Fruit fly (Drosophila melanogaster) whole organism, embryonic: ENCODE data around the gene CG31952.

Experiments used
- Adf1 ChIP-seq: fragments of 200-800 bp; sonication (Bioruptor generic); IDR thresholded peaks from 2 replicates; pipeline ENCODE4 v1.3.6; 2022; ENCODE audit warnings: missing biosample characterization, missing genetic modification characterization
- Asciz ChIP-seq: fragments of 200-800 bp; sonication (Bioruptor generic); optimal IDR thresholded peaks from 2 replicates; lab custom pipeline; 2017; ENCODE audit warnings: missing biosample characterization, mild to moderate bottlenecking, missing genetic modification characterization, missing genetic modification reagents
- Blimp-1 ChIP-seq: fragments of 200-800 bp; sonication (Bioruptor generic); optimal IDR thresholded peaks from 3 replicates; lab custom pipeline; 2018; ENCODE audit warnings: missing biosample characterization, missing genetic modification characterization, mild to moderate bottlenecking, moderate library complexity, missing genetic modification reagents
- CG10147 ChIP-seq: fragments of 200-800 bp; sonication (Bioruptor generic); optimal IDR thresholded peaks from 2 replicates; lab custom pipeline; 2019; ENCODE audit warnings: missing biosample characterization, mild to moderate bottlenecking, missing genetic modification characterization, moderate library complexity
- CG10431 ChIP-seq: fragments of 200-800 bp; sonication (Bioruptor generic); optimal IDR thresholded peaks from 3 replicates; lab custom pipeline; 2018; ENCODE audit warnings: missing biosample characterization, mild to moderate bottlenecking, missing genetic modification characterization
- CG11093 ChIP-seq: fragments of 200-800 bp; sonication (Bioruptor generic); IDR thresholded peaks from 3 replicates; pipeline ENCODE4 v1.3.6; 2022; ENCODE audit warnings: missing biosample characterization, missing genetic modification characterization
- CG12104 ChIP-seq: fragments of 200-800 bp; sonication (Bioruptor generic); optimal IDR thresholded peaks from 3 replicates; lab custom pipeline; 2016; ENCODE audit warnings: missing biosample characterization, missing genetic modification characterization
- CG12155 ChIP-seq: fragments of 200-800 bp; sonication (Bioruptor generic); optimal IDR thresholded peaks from 3 replicates; lab custom pipeline; 2016; ENCODE audit warnings: missing biosample characterization, missing genetic modification characterization
- CG15269 ChIP-seq: fragments of 200-800 bp; sonication (Bioruptor generic); optimal IDR thresholded peaks from 2 replicates; lab custom pipeline; 2018; ENCODE audit warnings: missing biosample characterization, mild to moderate bottlenecking, missing genetic modification characterization, moderate library complexity
- CG1792 ChIP-seq: fragments of 200-800 bp; sonication (Bioruptor generic); optimal IDR thresholded peaks from 2 replicates; lab custom pipeline; 2016; ENCODE audit warnings: missing biosample characterization, missing genetic modification characterization
- CG18764 ChIP-seq: fragments of 200-800 bp; sonication (Bioruptor generic); optimal IDR thresholded peaks from 3 replicates; lab custom pipeline; 2016; ENCODE audit warnings: missing biosample characterization, missing genetic modification characterization
- CG2202 ChIP-seq: fragments of 200-800 bp; sonication (Bioruptor generic); optimal IDR thresholded peaks from 2 replicates; lab custom pipeline; 2018; ENCODE audit warnings: missing biosample characterization, mild to moderate bottlenecking, missing genetic modification characterization
- CG3838 ChIP-seq: fragments of 200-800 bp; sonication (Bioruptor generic); optimal IDR thresholded peaks from 3 replicates; lab custom pipeline; 2016; ENCODE audit warnings: missing biosample characterization, missing genetic modification characterization
- CG6765 ChIP-seq: fragments of 200-800 bp; sonication (Bioruptor generic); optimal IDR thresholded peaks from 3 replicates; lab custom pipeline; 2017; ENCODE audit warnings: missing biosample characterization, mild to moderate bottlenecking, missing genetic modification characterization
- CG7372 ChIP-seq: fragments of 200-800 bp; sonication (Bioruptor generic); IDR thresholded peaks from 2 replicates; pipeline ENCODE4 v1.3.6; 2022; ENCODE audit warnings: missing biosample characterization, missing genetic modification characterization
- CG8944 ChIP-seq: fragments of 200-800 bp; sonication (Bioruptor generic); optimal IDR thresholded peaks from 3 replicates; lab custom pipeline; 2016; ENCODE audit warnings: missing biosample characterization, missing genetic modification characterization
- CG9215 ChIP-seq: fragments of 200-800 bp; sonication (Bioruptor generic); IDR thresholded peaks from 2 replicates; pipeline ENCODE4 v1.3.6; 2022; ENCODE audit warnings: missing biosample characterization, missing genetic modification characterization
- Chrac-16 ChIP-seq: fragments of 200-800 bp; sonication (Bioruptor generic); optimal IDR thresholded peaks from 3 replicates; lab custom pipeline; 2016; ENCODE audit warnings: missing biosample characterization, missing genetic modification characterization
- Dip3 ChIP-seq: fragments of 200-800 bp; sonication (Bioruptor generic); optimal IDR thresholded peaks from 3 replicates; lab custom pipeline; 2016; ENCODE audit warnings: missing biosample characterization, missing genetic modification characterization
- Doc2 ChIP-seq: fragments of 200-800 bp; sonication (Bioruptor generic); IDR thresholded peaks from 2 replicates; pipeline ENCODE4 v1.3.6; 2022; ENCODE audit warnings: missing biosample characterization, missing genetic modification characterization
- E2f1 ChIP-seq: fragments of 200-800 bp; sonication (Bioruptor generic); IDR thresholded peaks from 2 replicates; pipeline ENCODE4 v1.3.6; 2022; ENCODE audit warnings: missing biosample characterization, missing genetic modification characterization
- Gsc ChIP-seq: fragments of 200-800 bp; sonication (Bioruptor generic); IDR thresholded peaks from 2 replicates; pipeline ENCODE4 v1.3.6; 2022; ENCODE audit warnings: missing biosample characterization, missing genetic modification characterization
- H15 ChIP-seq: fragments of 200-800 bp; sonication (Bioruptor generic); IDR thresholded peaks from 3 replicates; pipeline ENCODE4 v1.3.6; 2022; ENCODE audit warnings: missing biosample characterization, missing genetic modification characterization
- HLH4C ChIP-seq: fragments of 200-800 bp; sonication (Bioruptor generic); IDR thresholded peaks from 3 replicates; pipeline ENCODE4 v1.3.6; 2022; ENCODE audit warnings: missing biosample characterization, missing genetic modification characterization; ENCODE audit not compliant: partially characterized antibody
- Hand ChIP-seq: fragments of 200-800 bp; sonication (Bioruptor generic); optimal IDR thresholded peaks from 2 replicates; lab custom pipeline; 2017; ENCODE audit warnings: mild to moderate bottlenecking, missing biosample characterization, missing genetic modification reagents, missing genetic modification characterization
- Hey ChIP-seq: fragments of 200-800 bp; sonication (Bioruptor generic); optimal IDR thresholded peaks from 3 replicates; lab custom pipeline; 2018; ENCODE audit warnings: missing biosample characterization, mild to moderate bottlenecking, missing genetic modification characterization
- Hsf ChIP-seq: fragments of 200-800 bp; sonication (Bioruptor generic); optimal IDR thresholded peaks from 3 replicates; lab custom pipeline; 2016; ENCODE audit warnings: missing biosample characterization, missing genetic modification characterization
- Neu2 ChIP-seq: fragments of 200-800 bp; sonication (Bioruptor generic); optimal IDR thresholded peaks from 3 replicates; lab custom pipeline; 2016; ENCODE audit warnings: missing biosample characterization, missing genetic modification characterization, borderline replicate concordance
- Ptx1 ChIP-seq: fragments of 200-800 bp; sonication (Bioruptor generic); IDR thresholded peaks from 2 replicates; pipeline ENCODE4 v1.3.6; 2022; ENCODE audit warnings: missing biosample characterization, missing genetic modification characterization
- Sox100B ChIP-seq: fragments of 200-800 bp; sonication (Bioruptor generic); optimal IDR thresholded peaks from 3 replicates; lab custom pipeline; 2018; ENCODE audit warnings: missing biosample characterization, mild to moderate bottlenecking, missing genetic modification characterization
- Sox102F ChIP-seq: fragments of 200-800 bp; sonication (Bioruptor generic); optimal IDR thresholded peaks from 2 replicates; lab custom pipeline; 2018; ENCODE audit warnings: missing biosample characterization, mild to moderate bottlenecking, missing genetic modification characterization, moderate library complexity
- bbx ChIP-seq: fragments of 200-800 bp; sonication (Bioruptor generic); IDR thresholded peaks from 2 replicates; pipeline ENCODE4 v1.3.6; 2022; ENCODE audit warnings: missing biosample characterization, missing genetic modification characterization; ENCODE audit not compliant: partially characterized antibody
- cg ChIP-seq: fragments of 200-800 bp; sonication (Bioruptor generic); optimal IDR thresholded peaks from 3 replicates; lab custom pipeline; 2019; ENCODE audit warnings: missing biosample characterization, mild to moderate bottlenecking, missing genetic modification characterization, moderate library complexity
- chm ChIP-seq: fragments of 200-800 bp; sonication (Bioruptor generic); IDR thresholded peaks from 2 replicates; pipeline ENCODE4 v1.3.6; 2022; ENCODE audit warnings: missing biosample characterization, missing genetic modification characterization
- ci ChIP-seq: fragments of 200-800 bp; sonication (Bioruptor generic); IDR thresholded peaks from 3 replicates; pipeline ENCODE4 v1.3.6; 2022; ENCODE audit warnings: missing biosample characterization, missing genetic modification characterization
- crc ChIP-seq: fragments of 200-800 bp; sonication (Bioruptor generic); optimal IDR thresholded peaks from 2 replicates; lab custom pipeline; 2016; ENCODE audit warnings: missing biosample characterization, missing genetic modification characterization
- dpn ChIP-seq, 2 experiments: fragments of 200-800 bp; sonication (Bioruptor generic); optimal IDR thresholded peaks; 3 replicates each; lab custom pipeline; 2016; ENCODE audit warnings: missing biosample characterization in 2 of 2, missing genetic modification characterization in 2 of 2
- fd102C ChIP-seq: fragments of 200-800 bp; sonication (Bioruptor generic); optimal IDR thresholded peaks from 2 replicates; lab custom pipeline; 2018; ENCODE audit warnings: missing biosample characterization, mild to moderate bottlenecking, missing genetic modification characterization, moderate library complexity
- gce ChIP-seq: fragments of 200-800 bp; sonication (Bioruptor generic); IDR thresholded peaks from 3 replicates; pipeline ENCODE4 v1.3.6; 2022; ENCODE audit warnings: missing biosample characterization, missing genetic modification characterization
- gt ChIP-seq: fragments of 200-800 bp; sonication (Bioruptor generic); IDR thresholded peaks from 2 replicates; pipeline ENCODE4 v1.3.6; 2022; ENCODE audit warnings: missing biosample characterization, missing genetic modification characterization
- insv ChIP-seq, 2 experiments: fragments of 200-800 bp; sonication (Bioruptor generic); optimal IDR thresholded peaks; 3 replicates each; lab custom pipeline; 2016 to 2018; ENCODE audit warnings: missing biosample characterization in 2 of 2, missing genetic modification characterization in 2 of 2
- kah ChIP-seq: fragments of 200-800 bp; sonication (Bioruptor generic); optimal IDR thresholded peaks from 2 replicates; lab custom pipeline; 2018; ENCODE audit warnings: missing biosample characterization, mild to moderate bottlenecking, missing genetic modification characterization
- luna ChIP-seq: fragments of 200-800 bp; sonication (Bioruptor generic); optimal IDR thresholded peaks from 2 replicates; lab custom pipeline; 2016; ENCODE audit warnings: missing biosample characterization, missing genetic modification characterization
- maf-S ChIP-seq: fragments of 200-800 bp; sonication (Bioruptor generic); optimal IDR thresholded peaks from 2 replicates; lab custom pipeline; 2016; ENCODE audit warnings: missing biosample characterization, missing genetic modification characterization
- nmo ChIP-seq: fragments of 200-800 bp; sonication (Bioruptor generic); optimal IDR thresholded peaks from 2 replicates; lab custom pipeline; 2018; ENCODE audit warnings: missing biosample characterization, mild to moderate bottlenecking, missing genetic modification characterization, moderate library complexity
- oc ChIP-seq: fragments of 200-800 bp; sonication (Bioruptor generic); optimal IDR thresholded peaks from 2 replicates; lab custom pipeline; 2018; ENCODE audit warnings: missing biosample characterization, mild to moderate bottlenecking, missing genetic modification characterization, moderate library complexity
- pb ChIP-seq: fragments of 200-800 bp; sonication (Bioruptor generic); optimal IDR thresholded peaks from 3 replicates; lab custom pipeline; 2016; ENCODE audit warnings: missing biosample characterization, missing genetic modification characterization
- pzg ChIP-seq: fragments of 200-800 bp; sonication (Bioruptor generic); optimal IDR thresholded peaks from 3 replicates; lab custom pipeline; 2018; ENCODE audit warnings: missing biosample characterization, mild to moderate bottlenecking, missing genetic modification characterization, moderate library complexity
- ro ChIP-seq: fragments of 200-800 bp; sonication (Bioruptor generic); IDR thresholded peaks from 2 replicates; pipeline ENCODE4 v1.3.6; 2022; ENCODE audit warnings: missing biosample characterization, missing genetic modification characterization
- sim ChIP-seq: fragments of 200-800 bp; sonication (Bioruptor generic); IDR thresholded peaks from 2 replicates; pipeline ENCODE4 v1.3.6; 2022; ENCODE audit warnings: missing biosample characterization, missing genetic modification characterization
- tin ChIP-seq: fragments of 200-800 bp; sonication (Bioruptor generic); optimal IDR thresholded peaks from 3 replicates; lab custom pipeline; 2016; ENCODE audit warnings: missing biosample characterization, missing genetic modification characterization
- wor ChIP-seq: fragments of 200-800 bp; sonication (Bioruptor generic); IDR thresholded peaks from 2 replicates; pipeline ENCODE4 v1.3.6; 2022; ENCODE audit warnings: missing biosample characterization, missing genetic modification characterization

Gene CG31952

dm6 chr2L:3457007-3457406 is 40.5 kb downstream of the CG31952 start, which contains the start of the genes Cog3 and Sec5 (continued):
- no peak for TF ChIP-seq Blimp-1 (GFP tag; lab: Kevin White, UChicago)
- no peak for TF ChIP-seq Asciz (GFP tag; lab: Kevin White, UChicago)
- peak; percentile 47; the same call in 1 of the 3 replicates for TF ChIP-seq CG11093
- TF ChIP-seq nmo = peak; percentile 72
- no peak for TF ChIP-seq CG10431 (GFP tag; lab: Kevin White, UChicago)
- no peak for TF ChIP-seq Sox100B
- no peak for TF ChIP-seq Hey (tag; lab: Kevin White, UChicago)
- no peak for TF ChIP-seq oc (tag; lab: Kevin White, UChicago)
- TF ChIP-seq CG10147 (GFP tag; lab: Kevin White, UChicago) = no peak
- no peak for TF ChIP-seq Hand
- TF ChIP-seq bbx = no peak
- TF ChIP-seq pb (GFP tag; lab: Kevin White, UChicago) = no peak
- no peak for TF ChIP-seq CG12155
- TF ChIP-seq gce (GFP tag; lab: Robert Waterston, UW) = no peak
- TF ChIP-seq E2f1 (GFP tag; lab: Robert Waterston, UW) = peak; percentile 53; the same call in 1 of the 2 replicates
- no peak for TF ChIP-seq HLH4C
- peak; percentile 19 for TF ChIP-seq Hsf (GFP tag; lab: Kevin White, UChicago)
- TF ChIP-seq chm (GFP tag; lab: Robert Waterston, UW) = no peak
- TF ChIP-seq CG18764 (GFP tag; lab: Kevin White, UChicago) = no peak
- TF ChIP-seq Gsc = no peak
- TF ChIP-seq CG12104 (GFP tag; lab: Kevin White, UChicago) = peak; percentile 58
- no peak for TF ChIP-seq maf-S (GFP tag; lab: Kevin White, UChicago)
- TF ChIP-seq H15 (GFP tag; lab: Robert Waterston, UW) = no peak
- peak; percentile 76 for TF ChIP-seq CG9215 (GFP tag; lab: Robert Waterston, UW)
- no peak for TF ChIP-seq crc
- TF ChIP-seq Chrac-16 (GFP tag; lab: Kevin White, UChicago) = peak; percentile 61
- TF ChIP-seq sim (GFP tag; lab: Robert Waterston, UW) = no peak
- TF ChIP-seq pzg (GFP tag; lab: Kevin White, UChicago) = peak; percentile 56
- TF ChIP-seq CG2202 (tag; lab: Kevin White, UChicago) = no peak
- peak; percentile 45 to 52 for TF ChIP-seq dpn (GFP tag; optimal IDR thresholded peaks at IDR 0.05; lab: Kevin White, UChicago)
- TF ChIP-seq gt = no peak
- TF ChIP-seq wor (GFP tag; lab: Robert Waterston, UW) = no peak
- peak; percentile 65 for TF ChIP-seq tin (GFP tag; lab: Kevin White, UChicago)
- no peak for TF ChIP-seq Dip3
- no peak for TF ChIP-seq CG15269 (tag; lab: Kevin White, UChicago)
- peak; percentile 2 for TF ChIP-seq CG8944 (GFP tag; lab: Kevin White, UChicago)
- TF ChIP-seq Doc2 (GFP tag; lab: Robert Waterston, UW) = no peak
- no peak for TF ChIP-seq Sox102F (GFP tag; lab: Kevin White, UChicago)
- TF ChIP-seq cg (GFP tag; lab: Kevin White, UChicago) = no peak
- no peak for TF ChIP-seq CG6765 (GFP tag; lab: Kevin White, UChicago)
- TF ChIP-seq ro (GFP tag; lab: Robert Waterston, UW) = no peak
- TF ChIP-seq luna (GFP tag; lab: Kevin White, UChicago) = no peak
- no peak for TF ChIP-seq CG3838 (GFP tag; lab: Kevin White, UChicago)
- TF ChIP-seq Adf1 (GFP tag; lab: Robert Waterston, UW) = no peak
- TF ChIP-seq insv (GFP tag; optimal IDR thresholded peaks at IDR 0.05; lab: Kevin White, UChicago) = peak in 1 of 2 experiments; percentile 28
- no peak for TF ChIP-seq CG1792 (GFP tag; lab: Kevin White, UChicago)
- no peak for TF ChIP-seq kah (GFP tag; lab: Kevin White, UChicago)
- no peak for TF ChIP-seq ci (GFP tag; lab: Robert Waterston, UW)
- TF ChIP-seq Ptx1 (GFP tag; lab: Robert Waterston, UW) = peak; percentile 72
- TF ChIP-seq fd102C (GFP tag; lab: Kevin White, UChicago) = no peak
- TF ChIP-seq CG7372 (GFP tag; lab: Robert Waterston, UW) = peak; percentile 69; the same call in 1 of the 2 replicates
- no peak for TF ChIP-seq Neu2 (GFP tag; lab: Kevin White, UChicago)
